Worm (Caenorhabditis elegans): ENCODE results near the gene rde-11.

- TF ChIP-seq ama-1 (optimal IDR thresholded peaks at IDR 0.05): no peak
- no peak for TF ChIP-seq lin-38 (GFP tag; IDR thresholded peaks at IDR 0.05)
- no peak for TF ChIP-seq nhr-10 (tag; optimal IDR thresholded peaks at IDR 0.05)
- no peak for TF ChIP-seq F26F4.8 (GFP tag; conservative IDR thresholded peaks at IDR 0.05)
- TF ChIP-seq lim-7 (GFP tag; IDR thresholded peaks at IDR 0.05): no peak
- no peak for TF ChIP-seq nhr-25 (tag; optimal IDR thresholded peaks at IDR 0.05; ENCODE audit: borderline replicate concordance, insufficient read depth)
- no peak for TF ChIP-seq nhr-237 (tag; optimal IDR thresholded peaks at IDR 0.05)
- no peak for TF ChIP-seq hlh-30 (tag; optimal IDR thresholded peaks at IDR 0.05; ENCODE audit: insufficient read depth)
- no peak for TF ChIP-seq skn-1 (tag; optimal IDR thresholded peaks at IDR 0.05)
- TF ChIP-seq T20F7.1 (GFP tag; optimal IDR thresholded peaks at IDR 0.05): no peak
- no peak for TF ChIP-seq hmg-1.1 (GFP tag; IDR thresholded peaks at IDR 0.05)
- TF ChIP-seq D1046.2 (GFP tag; IDR thresholded peaks at IDR 0.05): no peak
- no peak for TF ChIP-seq lsy-2 (tag; optimal IDR thresholded peaks at IDR 0.05)
Measured at ce11 chrIV:13149276-13149675, 44.3 kb downstream of the rde-11 start, which contains the start of gene nlp-79.
